Worm (Caenorhabditis elegans): ENCODE data around the gene K11D12.14.
"Not testable (repeated sequence)": the region's sequence is repeated elsewhere in the genome, so short reads cannot be mapped to it uniquely, and the experiment has no call there.

DNA sequence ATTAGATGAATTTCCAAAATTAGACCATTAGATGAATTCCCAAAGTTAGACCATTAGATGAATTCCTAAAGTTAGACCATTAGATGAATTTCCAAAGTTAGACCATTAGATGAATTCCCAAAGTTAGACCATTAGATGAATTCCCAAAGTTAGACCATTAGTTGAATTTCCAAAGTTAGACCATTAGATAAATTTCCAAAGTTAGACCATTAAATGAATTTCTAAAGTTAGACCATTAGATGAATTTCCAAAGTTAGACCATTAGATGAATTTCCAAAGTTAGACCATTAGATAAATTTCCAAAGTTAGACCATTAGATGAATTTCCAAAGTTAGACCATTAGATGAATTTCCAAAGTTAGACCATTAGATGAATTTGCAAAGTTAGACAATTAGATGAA lies 25.9 kb downstream of the K11D12.14 start:
- TF ChIP-seq nfya-1 (tag; optimal IDR thresholded peaks at IDR 0.05; ENCODE audit: borderline replicate concordance, insufficient read depth); hlh-12 (tag; optimal IDR thresholded peaks at IDR 0.05); nfya-2 (GFP tag; IDR thresholded peaks at IDR 0.05); sptf-2 (GFP tag; optimal IDR thresholded peaks at IDR 0.05); lsy-27 (tag; optimal IDR thresholded peaks at IDR 0.05; ENCODE audit: borderline replicate concordance, insufficient read depth); die-1 (tag; optimal IDR thresholded peaks at IDR 0.05); zfh-2 (GFP tag; conservative IDR thresholded peaks at IDR 0.05); C06A6.2 (GFP tag; conservative IDR thresholded peaks at IDR 0.05); ama-1 (optimal IDR thresholded peaks at IDR 0.05); ama-1 (GFP tag; optimal IDR thresholded peaks at IDR 0.05); unc-62 (GFP tag; optimal IDR thresholded peaks at IDR 0.05); B0261.1 (tag; optimal IDR thresholded peaks at IDR 0.05); akir-1 (GFP tag; optimal IDR thresholded peaks at IDR 0.05); hlh-26 (GFP tag; conservative IDR thresholded peaks at IDR 0.05): not testable (repeated sequence)
